Fruit fly (Drosophila melanogaster) whole organism, embryonic: ENCODE data around the gene CCT3.

Experiments
- Abd-B ChIP-seq: fragments of 200-800 bp; sonication (Bioruptor generic); optimal IDR thresholded peaks from 2 replicates; lab custom pipeline; 2018; ENCODE audit warnings: missing biosample characterization, mild to moderate bottlenecking, missing genetic modification characterization, moderate library complexity
- Bdp1 ChIP-seq: fragments of 200-800 bp; sonication (Bioruptor generic); optimal IDR thresholded peaks from 3 replicates; lab custom pipeline; 2016; ENCODE audit warnings: missing biosample characterization, missing genetic modification characterization
- C15 ChIP-seq: fragments of 200-800 bp; sonication (Bioruptor generic); IDR thresholded peaks from 3 replicates; pipeline ENCODE4 v1.3.6; 2022; ENCODE audit warnings: missing biosample characterization, missing genetic modification characterization
- CG1024 ChIP-seq: fragments of 200-800 bp; sonication (Bioruptor generic); IDR thresholded peaks from 2 replicates; pipeline ENCODE4 v1.3.6; 2022; ENCODE audit warnings: missing biosample characterization, missing genetic modification characterization
- CG10431 ChIP-seq: fragments of 200-800 bp; sonication (Bioruptor generic); optimal IDR thresholded peaks from 3 replicates; lab custom pipeline; 2018; ENCODE audit warnings: missing biosample characterization, mild to moderate bottlenecking, missing genetic modification characterization
- CG14667 ChIP-seq: fragments of 200-800 bp; sonication (Bioruptor generic); IDR thresholded peaks from 2 replicates; pipeline ENCODE4 v1.3.6; 2022; ENCODE audit warnings: missing biosample characterization, missing genetic modification characterization
- CG14965 ChIP-seq: fragments of 200-800 bp; sonication (Bioruptor generic); optimal IDR thresholded peaks from 2 replicates; lab custom pipeline; 2016; ENCODE audit warnings: missing biosample characterization, missing genetic modification characterization, borderline replicate concordance
- CG1602 ChIP-seq: fragments of 200-800 bp; sonication (Bioruptor generic); optimal IDR thresholded peaks from 3 replicates; lab custom pipeline; 2016; ENCODE audit warnings: missing biosample characterization, missing genetic modification characterization
- CG17328 ChIP-seq: fragments of 200-800 bp; sonication (Bioruptor generic); IDR thresholded peaks from 2 replicates; pipeline ENCODE4 v1.3.6; 2022; ENCODE audit warnings: missing biosample characterization, missing genetic modification characterization
- CG18011 ChIP-seq: fragments of 200-800 bp; sonication (Bioruptor generic); optimal IDR thresholded peaks from 2 replicates; lab custom pipeline; 2017; ENCODE audit warnings: missing biosample characterization, missing genetic modification characterization, mild to moderate bottlenecking, moderate library complexity, missing genotype
- CG2120 ChIP-seq: fragments of 200-800 bp; sonication (Bioruptor generic); optimal IDR thresholded peaks from 3 replicates; lab custom pipeline; 2016; ENCODE audit warnings: missing biosample characterization, missing genetic modification characterization
- CG2199 ChIP-seq: fragments of 200-800 bp; sonication (Bioruptor generic); IDR thresholded peaks from 3 replicates; pipeline ENCODE4 v1.3.6; 2022; ENCODE audit warnings: missing biosample characterization, missing genetic modification characterization
- CG30403 ChIP-seq: fragments of 200-800 bp; sonication (Bioruptor generic); optimal IDR thresholded peaks from 3 replicates; lab custom pipeline; 2016; ENCODE audit warnings: missing biosample characterization, missing genetic modification characterization
- CG3407 ChIP-seq: fragments of 200-800 bp; sonication (Bioruptor generic); optimal IDR thresholded peaks from 2 replicates; lab custom pipeline; 2018; ENCODE audit warnings: missing biosample characterization, mild to moderate bottlenecking, missing genetic modification characterization
- CG34224 ChIP-seq: fragments of 200-800 bp; sonication (Bioruptor generic); IDR thresholded peaks from 3 replicates; pipeline ENCODE4 v1.3.6; 2022; ENCODE audit warnings: missing biosample characterization, missing genetic modification characterization; ENCODE audit not compliant: partially characterized antibody
- CG3995 ChIP-seq: fragments of 200-800 bp; sonication (Bioruptor generic); optimal IDR thresholded peaks from 3 replicates; lab custom pipeline; 2016; ENCODE audit warnings: missing biosample characterization, missing genetic modification characterization
- CG4617 ChIP-seq: fragments of 200-800 bp; sonication (Bioruptor generic); optimal IDR thresholded peaks from 3 replicates; lab custom pipeline; 2016; ENCODE audit warnings: missing biosample characterization, missing genetic modification characterization, borderline replicate concordance
- CG6654 ChIP-seq: fragments of 200-800 bp; sonication (Bioruptor generic); optimal IDR thresholded peaks from 2 replicates; lab custom pipeline; 2017; ENCODE audit warnings: missing biosample characterization, mild to moderate bottlenecking, missing genetic modification characterization
- CG7556 ChIP-seq: fragments of 200-800 bp; sonication (Bioruptor generic); optimal IDR thresholded peaks from 2 replicates; lab custom pipeline; 2017; ENCODE audit warnings: missing biosample characterization, mild to moderate bottlenecking, missing genetic modification characterization
- CG7786 ChIP-seq: fragments of 200-800 bp; sonication (Bioruptor generic); optimal IDR thresholded peaks from 2 replicates; lab custom pipeline; 2016; ENCODE audit warnings: missing biosample characterization, missing genetic modification characterization
- CG8388 ChIP-seq: fragments of 200-800 bp; sonication (Bioruptor generic); optimal IDR thresholded peaks from 2 replicates; lab custom pipeline; 2019; ENCODE audit warnings: missing biosample characterization, mild to moderate bottlenecking, missing genetic modification characterization, moderate library complexity
- D19B ChIP-seq: fragments of 200-800 bp; sonication (Bioruptor generic); optimal IDR thresholded peaks from 2 replicates; lab custom pipeline; 2017; ENCODE audit warnings: missing biosample characterization, mild to moderate bottlenecking, missing genetic modification characterization
- Dip2 ChIP-seq: fragments of 200-800 bp; sonication (Bioruptor generic); IDR thresholded peaks from 2 replicates; pipeline ENCODE4 v1.3.6; 2022; ENCODE audit warnings: missing biosample characterization, missing genetic modification characterization
- PHDP ChIP-seq: fragments of 200-800 bp; sonication (Bioruptor generic); optimal IDR thresholded peaks from 3 replicates; lab custom pipeline; 2018; ENCODE audit warnings: missing biosample characterization, mild to moderate bottlenecking, missing genetic modification characterization, moderate library complexity
- Pdp1 ChIP-seq, 2 experiments: fragments of 200-800 bp; sonication (Bioruptor generic); optimal IDR thresholded peaks; 3 replicates each; lab custom pipeline; 2016; ENCODE audit warnings: missing biosample characterization in 2 of 2, missing genetic modification characterization in 2 of 2, mild to moderate bottlenecking in 1 of 2, moderate library complexity in 1 of 2
- Sin3A ChIP-seq: fragments of >200 bp; optimal IDR thresholded peaks from 2 replicates; lab custom pipeline; 2018
- Sox102F ChIP-seq: fragments of 200-800 bp; sonication (Bioruptor generic); optimal IDR thresholded peaks from 2 replicates; lab custom pipeline; 2018; ENCODE audit warnings: missing biosample characterization, mild to moderate bottlenecking, missing genetic modification characterization, moderate library complexity
- Stat92E ChIP-seq, 3 experiments: fragments of >200 bp in 2 of 3; fragments of 200-800 bp in 1 of 3; sonication (Bioruptor generic) in 1 of 3; optimal IDR thresholded peaks; 2 replicates each; lab custom pipeline; 2017 to 2019; ENCODE audit warnings: missing biosample characterization in 3 of 3, missing genetic modification characterization in 3 of 3, mild to moderate bottlenecking in 1 of 3, moderate library complexity in 1 of 3
- danr ChIP-seq: fragments of 200-800 bp; sonication (Bioruptor generic); IDR thresholded peaks from 2 replicates; pipeline ENCODE4 v1.3.6; 2022; ENCODE audit warnings: missing biosample characterization, missing genetic modification characterization
- dm ChIP-seq: fragments of 200-800 bp; sonication (Bioruptor generic); optimal IDR thresholded peaks from 3 replicates; lab custom pipeline; 2016; ENCODE audit warnings: missing biosample characterization, missing genetic modification characterization
- dmrt99B ChIP-seq: fragments of 200-800 bp; sonication (Bioruptor generic); optimal IDR thresholded peaks from 2 replicates; lab custom pipeline; 2018; ENCODE audit warnings: missing biosample characterization, mild to moderate bottlenecking, missing genetic modification characterization, moderate library complexity
- dpn ChIP-seq, 2 experiments: fragments of 200-800 bp; sonication (Bioruptor generic); optimal IDR thresholded peaks; 3 replicates each; lab custom pipeline; 2016; ENCODE audit warnings: missing biosample characterization in 2 of 2, missing genetic modification characterization in 2 of 2
- fru ChIP-seq: fragments of >200 bp; optimal IDR thresholded peaks from 2 replicates; lab custom pipeline; 2017
- gce ChIP-seq: fragments of 200-800 bp; sonication (Bioruptor generic); IDR thresholded peaks from 3 replicates; pipeline ENCODE4 v1.3.6; 2022; ENCODE audit warnings: missing biosample characterization, missing genetic modification characterization
- gfzf ChIP-seq: fragments of 200-800 bp; sonication (Bioruptor generic); optimal IDR thresholded peaks from 2 replicates; lab custom pipeline; 2016; ENCODE audit warnings: missing biosample characterization, mild to moderate bottlenecking, missing genetic modification characterization, moderate library complexity
- grn ChIP-seq: fragments of 200-800 bp; sonication (Bioruptor generic); optimal IDR thresholded peaks from 3 replicates; lab custom pipeline; 2017; ENCODE audit warnings: missing biosample characterization, missing genetic modification characterization
- jigr1 ChIP-seq: fragments of 200-800 bp; sonication (Bioruptor generic); IDR thresholded peaks from 3 replicates; pipeline ENCODE4 v1.3.6; 2022; ENCODE audit warnings: missing biosample characterization, missing genetic modification characterization
- kah ChIP-seq: fragments of 200-800 bp; sonication (Bioruptor generic); optimal IDR thresholded peaks from 2 replicates; lab custom pipeline; 2018; ENCODE audit warnings: missing biosample characterization, mild to moderate bottlenecking, missing genetic modification characterization
- knrl ChIP-seq: fragments of 200-800 bp; sonication (Bioruptor generic); IDR thresholded peaks from 3 replicates; pipeline ENCODE4 v1.3.6; 2022; ENCODE audit warnings: missing biosample characterization, missing genetic modification characterization; ENCODE audit not compliant: partially characterized antibody
- mam ChIP-seq: fragments of 200-800 bp; sonication (Bioruptor generic); optimal IDR thresholded peaks from 3 replicates; lab custom pipeline; 2016; ENCODE audit warnings: missing biosample characterization, missing genetic modification characterization
- pb ChIP-seq: fragments of 200-800 bp; sonication (Bioruptor generic); optimal IDR thresholded peaks from 3 replicates; lab custom pipeline; 2016; ENCODE audit warnings: missing biosample characterization, missing genetic modification characterization
- phol ChIP-seq: fragments of 200-800 bp; sonication (Bioruptor generic); optimal IDR thresholded peaks from 3 replicates; lab custom pipeline; 2018; ENCODE audit warnings: missing biosample characterization, mild to moderate bottlenecking, missing genetic modification characterization, moderate library complexity
- pita ChIP-seq: fragments of 200-800 bp; sonication (Bioruptor generic); optimal IDR thresholded peaks from 2 replicates; lab custom pipeline; 2017; ENCODE audit warnings: missing biosample characterization, mild to moderate bottlenecking, missing genetic modification characterization
- row ChIP-seq: fragments of 200-800 bp; sonication (Bioruptor generic); IDR thresholded peaks from 3 replicates; pipeline ENCODE4 v1.3.6; 2022; ENCODE audit warnings: missing biosample characterization, missing genetic modification characterization
- run ChIP-seq: fragments of 200-800 bp; sonication (Bioruptor generic); optimal IDR thresholded peaks from 3 replicates; lab custom pipeline; 2018; ENCODE audit warnings: missing biosample characterization, mild to moderate bottlenecking, missing genetic modification characterization
- stc ChIP-seq: fragments of 200-800 bp; sonication (Bioruptor generic); IDR thresholded peaks from 2 replicates; pipeline ENCODE4 v1.3.6; 2022; ENCODE audit warnings: missing biosample characterization, missing genetic modification characterization
- unpg ChIP-seq: fragments of 200-800 bp; sonication (Bioruptor generic); optimal IDR thresholded peaks from 3 replicates; lab custom pipeline; 2018; ENCODE audit warnings: missing biosample characterization, mild to moderate bottlenecking, missing genetic modification characterization, moderate library complexity
- usp ChIP-seq: fragments of >200 bp; optimal IDR thresholded peaks from 2 replicates; lab custom pipeline; 2017; ENCODE audit warnings: missing biosample characterization, missing genetic modification characterization

Gene CCT3

dm6 chr3R:16655494-16656493 lies 8.4 kb downstream of the CCT3 start, which contains the start of gene modSP (continued):
- no peak for TF ChIP-seq usp
- peak; percentile 7 for TF ChIP-seq Abd-B (GFP tag; lab: Kevin White, UChicago)
- no peak for TF ChIP-seq run (tag; lab: Kevin White, UChicago)
- TF ChIP-seq CG2120 (GFP tag; lab: Kevin White, UChicago): peak; percentile 72
- TF ChIP-seq CG10431: no peak
- no peak for TF ChIP-seq jigr1 (GFP tag; lab: Robert Waterston, UW)
- no peak for TF ChIP-seq CG1024
- TF ChIP-seq knrl (GFP tag; lab: Robert Waterston, UW): peak; percentile 37
- TF ChIP-seq danr: no peak
- TF ChIP-seq Sin3A: no peak
- TF ChIP-seq CG8388 (GFP tag; lab: Kevin White, UChicago): no peak
- no peak for TF ChIP-seq Bdp1 (GFP tag; lab: Kevin White, UChicago)
- TF ChIP-seq mam (GFP tag; lab: Kevin White, UChicago): peak; percentile 66
- no peak for TF ChIP-seq kah (GFP tag; lab: Kevin White, UChicago)
- TF ChIP-seq CG30403 (GFP tag; lab: Kevin White, UChicago): peak; percentile 43
- peak; percentile 17 for TF ChIP-seq CG4617 (GFP tag; lab: Kevin White, UChicago)
- peak; percentile 45 for TF ChIP-seq D19B
- TF ChIP-seq Sox102F: peak; percentile 35
- TF ChIP-seq dm (GFP tag; lab: Kevin White, UChicago): no peak
- peak; percentile 83 for TF ChIP-seq pita (GFP tag; lab: Kevin White, UChicago)
- 0 out of 3 replicates have a peak, but pooled peaks have one; percentile 13 for TF ChIP-seq C15 (GFP tag; lab: Robert Waterston, UW)
- peak; percentile 19 for TF ChIP-seq CG7556
- TF ChIP-seq CG14965 (GFP tag; lab: Kevin White, UChicago): no peak
- TF ChIP-seq dpn (GFP tag; optimal IDR thresholded peaks at IDR 0.05; lab: Kevin White, UChicago): peak in 1 of 2 experiments; percentile 42
- peak; percentile 73 for TF ChIP-seq row
- TF ChIP-seq unpg (GFP tag; lab: Kevin White, UChicago): peak; percentile 26
- TF ChIP-seq CG14667 (GFP tag; lab: Robert Waterston, UW): no peak
- peak in 1 of 3 experiments; percentile 35 for TF ChIP-seq Stat92E (GFP tag; optimal IDR thresholded peaks at IDR 0.05; lab: Kevin White, UChicago)
- TF ChIP-seq dmrt99B (tag; lab: Kevin White, UChicago): no peak
- peak in 1 of 2 experiments; percentile 77 for TF ChIP-seq Pdp1 (GFP tag; optimal IDR thresholded peaks at IDR 0.05; lab: Kevin White, UChicago)
- no peak for TF ChIP-seq CG3407 (GFP tag; lab: Kevin White, UChicago)
- peak; percentile 69 for TF ChIP-seq grn (GFP tag; lab: Kevin White, UChicago)
- no peak for TF ChIP-seq Dip2 (GFP tag; lab: Robert Waterston, UW)
- no peak for TF ChIP-seq CG18011 (GFP tag; lab: Kevin White, UChicago)
- peak; percentile 13 for TF ChIP-seq phol
- TF ChIP-seq CG7786 (GFP tag; lab: Kevin White, UChicago): peak; percentile 39
- TF ChIP-seq CG3995 (GFP tag; lab: Kevin White, UChicago): no peak
- TF ChIP-seq CG34224 (GFP tag; lab: Robert Waterston, UW): peak; percentile 44; the same call in 2 of the 3 replicates
- TF ChIP-seq CG1602 (GFP tag; lab: Kevin White, UChicago): no peak
- TF ChIP-seq gce: no peak
- 0 out of 2 replicates have a peak, but pooled peaks have one; percentile 12 for TF ChIP-seq CG17328 (GFP tag; lab: Robert Waterston, UW)
- TF ChIP-seq PHDP (tag; lab: Kevin White, UChicago): no peak
- peak; percentile 41 for TF ChIP-seq gfzf (GFP tag; lab: Kevin White, UChicago)
- peak; percentile 20; the same call in 1 of the 2 replicates for TF ChIP-seq stc (GFP tag; lab: Robert Waterston, UW)
- TF ChIP-seq CG6654: no peak
- TF ChIP-seq pb (GFP tag; lab: Kevin White, UChicago): peak; percentile 22
- TF ChIP-seq fru (lab: Kevin White, UChicago): no peak
- TF ChIP-seq CG2199 (GFP tag; lab: Robert Waterston, UW): peak; percentile 88
